Worm (Caenorhabditis elegans) whole organism, late embryonic: ENCODE results near the gene F54E2.1.

Experiments
- F13H6.1 ChIP-seq: sonication (generic microtip); optimal IDR thresholded peaks from 2 replicates; lab custom pipeline; 2016; ENCODE audit warnings: missing genetic modification characterization, missing compliant biosample characterization
- ama-1 ChIP-seq: fragments of 150-350 bp; optimal IDR thresholded peaks from 2 replicates; lab custom pipeline; 2014
- ceh-18 ChIP-seq: sonication (generic microtip); optimal IDR thresholded peaks from 2 replicates; lab custom pipeline; 2016; ENCODE audit warnings: missing genetic modification characterization, missing compliant biosample characterization
- ceh-24 ChIP-seq: sonication (generic microtip); optimal IDR thresholded peaks from 2 replicates; lab custom pipeline; 2016; ENCODE audit warnings: mild to moderate bottlenecking, missing genetic modification characterization, missing compliant biosample characterization
- fkh-6 ChIP-seq: sonication (generic microtip); optimal IDR thresholded peaks from 2 replicates; lab custom pipeline; 2016; ENCODE audit warnings: missing genetic modification characterization, missing compliant biosample characterization
- hlh-30 ChIP-seq: sonication (generic microtip); optimal IDR thresholded peaks from 2 replicates; lab custom pipeline; 2017; ENCODE audit warnings: antibody characterized with exemption, missing genetic modification characterization, missing compliant biosample characterization; ENCODE audit not compliant: insufficient read depth
- lin-11 ChIP-seq: fragments of 200-800 bp; sonication (Bioruptor generic); optimal IDR thresholded peaks from 2 replicates; lab custom pipeline; 2018; ENCODE audit warnings: mild to moderate bottlenecking, missing genetic modification characterization, missing compliant biosample characterization
- nhr-11 ChIP-seq: fragments of 150-350 bp; optimal IDR thresholded peaks from 2 replicates; lab custom pipeline; 2014; ENCODE audit warnings: missing biosample characterization, missing genetic modification characterization
- pat-9 ChIP-seq: fragments of 200-800 bp; sonication (Bioruptor generic); optimal IDR thresholded peaks from 2 replicates; lab custom pipeline; 2018; ENCODE audit warnings: mild to moderate bottlenecking, missing genetic modification characterization, moderate library complexity, missing compliant biosample characterization
- sox-4 ChIP-seq: sonication (generic microtip); optimal IDR thresholded peaks from 2 replicates; lab custom pipeline; 2017; ENCODE audit warnings: mild to moderate bottlenecking, missing genetic modification characterization, inconsistent platforms, missing compliant biosample characterization
- tbx-2 ChIP-seq: sonication (generic microtip); optimal IDR thresholded peaks from 2 replicates; lab custom pipeline; 2016; ENCODE audit warnings: missing genetic modification characterization, missing compliant biosample characterization
- tbx-7 ChIP-seq: sonication (generic microtip); optimal IDR thresholded peaks from 2 replicates; lab custom pipeline; 2016; ENCODE audit warnings: missing genotype, missing genetic modification characterization, missing compliant biosample characterization

ce11 chrV:2799172-2799869 lies 10.9 kb upstream of the F54E2.1 start:
- TF ChIP-seq ceh-18 (tag; lab: Kevin White, UChicago) (no peak), ceh-24 (no peak), F13H6.1 (tag; lab: Kevin White, UChicago) (no peak), tbx-2 (no peak), ama-1 (lab: Kevin White, UChicago) (no peak), fkh-6 (tag; lab: Kevin White, UChicago) (no peak), pat-9 (no peak), tbx-7 (tag; lab: Kevin White, UChicago) (no peak), nhr-11 (no peak), sox-4 (tag; lab: Kevin White, UChicago) (no peak), hlh-30 (tag; lab: Kevin White, UChicago) (no peak), lin-11 (tag; lab: Kevin White, UChicago) (no peak)
